Fruit fly (Drosophila melanogaster) whole organism, pupa: Measurements from ENCODE around the gene waw.

Source experiments
- CG10348 ChIP-seq: fragments of 200-800 bp; sonication (Bioruptor generic); IDR thresholded peaks from 2 replicates; pipeline ENCODE4 v1.3.6; 2022; ENCODE audit warnings: missing biosample characterization, missing genetic modification characterization
- CG13204 ChIP-seq: fragments of 200-800 bp; sonication (Bioruptor generic); optimal IDR thresholded peaks from 2 replicates; lab custom pipeline; 2018; ENCODE audit warnings: missing biosample characterization, mild to moderate bottlenecking, missing genetic modification characterization, moderate library complexity
- CG14655 ChIP-seq: fragments of 200-800 bp; sonication (Bioruptor generic); optimal IDR thresholded peaks from 3 replicates; lab custom pipeline; 2017; ENCODE audit warnings: mild to moderate bottlenecking, missing biosample characterization, missing genetic modification reagents, missing genetic modification characterization
- CG17806 ChIP-seq: fragments of 200-800 bp; sonication (Bioruptor generic); optimal IDR thresholded peaks from 2 replicates; lab custom pipeline; 2018; ENCODE audit warnings: missing biosample characterization, mild to moderate bottlenecking, missing genetic modification characterization, moderate library complexity
- CG32121 ChIP-seq: fragments of 200-800 bp; sonication (Bioruptor generic); IDR thresholded peaks from 2 replicates; pipeline ENCODE4 v1.3.6; 2022; ENCODE audit warnings: missing biosample characterization, missing genetic modification characterization
- CG34367 ChIP-seq: fragments of 200-800 bp; sonication (Bioruptor generic); optimal IDR thresholded peaks from 2 replicates; lab custom pipeline; 2018; ENCODE audit warnings: missing biosample characterization, mild to moderate bottlenecking, missing genetic modification characterization
- D1 ChIP-seq: fragments of 200-800 bp; sonication (Bioruptor generic); optimal IDR thresholded peaks from 2 replicates; lab custom pipeline; 2018; ENCODE audit warnings: missing biosample characterization, mild to moderate bottlenecking, missing genetic modification characterization, moderate library complexity
- EcR ChIP-seq: fragments of 200-800 bp; sonication (Bioruptor generic); optimal IDR thresholded peaks from 3 replicates; lab custom pipeline; 2019; ENCODE audit warnings: missing biosample characterization, missing genetic modification characterization, mild to moderate bottlenecking, moderate library complexity, missing genetic modification reagents
- Pif1B ChIP-seq: fragments of 200-800 bp; sonication (Bioruptor generic); optimal IDR thresholded peaks from 3 replicates; lab custom pipeline; 2016; ENCODE audit warnings: missing biosample characterization, missing genetic modification characterization
- rn ChIP-seq: fragments of 200-800 bp; sonication (Bioruptor generic); IDR thresholded peaks from 2 replicates; pipeline ENCODE4 v1.3.6; 2022; ENCODE audit warnings: missing biosample characterization, missing genetic modification characterization

- no peak for TF ChIP-seq CG13204 (GFP tag; lab: Kevin White, UChicago)
- TF ChIP-seq Pif1B (GFP tag; lab: Kevin White, UChicago) = no peak
- no peak for TF ChIP-seq EcR
- TF ChIP-seq CG10348 = no peak
- no peak for TF ChIP-seq CG14655 (GFP tag; lab: Kevin White, UChicago)
- TF ChIP-seq rn (GFP tag; lab: Robert Waterston, UW) = no peak
- TF ChIP-seq CG34367 (tag; lab: Kevin White, UChicago) = no peak
- no peak for TF ChIP-seq CG32121 (GFP tag; lab: Robert Waterston, UW)
- no peak for TF ChIP-seq CG17806
- TF ChIP-seq D1 (tag; lab: Kevin White, UChicago) = no peak
Measured at dm6 chrX:21333135-21333534, 29.7 kb upstream of the waw start.
